Worm (Caenorhabditis elegans) whole organism, L2 larva: ENCODE measurements around the gene srh-219.

Source experiments
- F13H6.1 ChIP-seq: sonication (generic microtip); optimal IDR thresholded peaks from 2 replicates; lab custom pipeline; 2016; ENCODE audit warnings: missing genetic modification characterization, missing compliant biosample characterization
- R02D3.7 ChIP-seq: fragments of 150-350 bp; optimal IDR thresholded peaks from 2 replicates; lab custom pipeline; 2014; ENCODE audit warnings: missing biosample characterization, missing genetic modification characterization
- Y55F3AM.14 ChIP-seq: fragments of 200-800 bp; sonication (Bioruptor generic); optimal IDR thresholded peaks from 2 replicates; lab custom pipeline; 2018; ENCODE audit warnings: mild to moderate bottlenecking, missing genetic modification characterization, missing compliant biosample characterization
- egl-27 ChIP-seq: sonication (generic microtip); optimal IDR thresholded peaks from 3 replicates; lab custom pipeline; 2017; ENCODE audit warnings: missing biosample characterization, missing genetic modification reagents, missing genetic modification characterization
- nhr-10 ChIP-seq: sonication (generic microtip); optimal IDR thresholded peaks from 2 replicates; lab custom pipeline; 2017; ENCODE audit warnings: missing biosample characterization, missing genetic modification characterization
- nhr-11 ChIP-seq: fragments of 150-350 bp; optimal IDR thresholded peaks from 2 replicates; lab custom pipeline; 2014; ENCODE audit warnings: missing biosample characterization, missing genetic modification characterization
- nhr-23 ChIP-seq: fragments of 150-350 bp; optimal IDR thresholded peaks from 2 replicates; lab custom pipeline; 2014; ENCODE audit warnings: missing biosample characterization, missing genetic modification reagents, missing genetic modification characterization
- nhr-25 ChIP-seq: fragments of 150-350 bp; sonication (generic microtip); optimal IDR thresholded peaks from 3 replicates; lab custom pipeline; 2014; ENCODE audit warnings: missing biosample characterization, missing genetic modification characterization
- nhr-6 ChIP-seq: fragments of 150-350 bp; optimal IDR thresholded peaks from 2 replicates; lab custom pipeline; 2014; ENCODE audit warnings: missing biosample characterization, missing genetic modification characterization
- peb-1 ChIP-seq: fragments of 150-350 bp; optimal IDR thresholded peaks from 2 replicates; lab custom pipeline; 2014; ENCODE audit warnings: missing biosample characterization, missing genetic modification characterization
- unc-55 ChIP-seq: fragments of 150-350 bp; sonication (generic microtip); optimal IDR thresholded peaks from 3 replicates; lab custom pipeline; 2014; ENCODE audit warnings: missing biosample characterization, missing genetic modification reagents, missing genetic modification characterization

- TF ChIP-seq unc-55 (GFP tag; lab: Kevin White, UChicago) (no peak), Y55F3AM.14 (GFP tag; lab: Kevin White, UChicago) (no peak), peb-1 (tag; lab: Kevin White, UChicago) (no peak), nhr-11 (no peak), nhr-25 (tag; lab: Kevin White, UChicago) (no peak), nhr-23 (no peak), nhr-6 (tag; lab: Kevin White, UChicago) (no peak), egl-27 (tag; lab: Kevin White, UChicago) (no peak), R02D3.7 (no peak), F13H6.1 (no peak), nhr-10 (tag; lab: Kevin White, UChicago) (no peak)
Observed at ce11 chrV:15544898-15545297, 49.6 kb downstream of the srh-219 start, which contains the start of gene glb-14.
